Worm (Caenorhabditis elegans): ENCODE measurements around the gene Y53F4B.25.
"Not testable (repeated sequence)": the region's sequence is repeated elsewhere in the genome, so short reads cannot be mapped to it uniquely, and the experiment has no call there.

Y53F4B.25 gene

DNA sequence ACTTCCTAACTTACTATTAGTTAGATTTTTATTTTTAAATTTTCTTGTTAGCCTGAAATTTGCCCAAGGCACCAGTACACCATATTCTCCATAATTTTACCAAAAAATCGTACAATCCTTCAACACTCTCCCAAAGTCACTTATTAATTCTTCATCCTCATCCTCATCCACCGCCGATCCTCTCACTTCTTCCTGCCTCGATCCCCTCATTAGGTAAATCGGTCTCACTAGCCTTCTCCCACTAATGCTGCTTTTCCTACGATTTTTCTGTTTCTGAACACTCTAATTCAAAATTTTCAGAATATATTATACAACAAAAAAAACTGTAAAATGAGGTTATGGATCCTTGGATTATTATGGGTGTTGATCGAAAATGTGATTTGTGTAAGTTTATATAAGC, at the start of gene Y53F4B.25:
Y53F4B.25 (plus strand) TSS at position 301 of the 400 bp plus-strand sequence.
- TF ChIP-seq W03F9.2 (tag; optimal IDR thresholded peaks at IDR 0.05) (no peak), dao-5 (tag; optimal IDR thresholded peaks at IDR 0.05) (no peak), him-1 (tag; optimal IDR thresholded peaks at IDR 0.05) (no peak)

DNA sequence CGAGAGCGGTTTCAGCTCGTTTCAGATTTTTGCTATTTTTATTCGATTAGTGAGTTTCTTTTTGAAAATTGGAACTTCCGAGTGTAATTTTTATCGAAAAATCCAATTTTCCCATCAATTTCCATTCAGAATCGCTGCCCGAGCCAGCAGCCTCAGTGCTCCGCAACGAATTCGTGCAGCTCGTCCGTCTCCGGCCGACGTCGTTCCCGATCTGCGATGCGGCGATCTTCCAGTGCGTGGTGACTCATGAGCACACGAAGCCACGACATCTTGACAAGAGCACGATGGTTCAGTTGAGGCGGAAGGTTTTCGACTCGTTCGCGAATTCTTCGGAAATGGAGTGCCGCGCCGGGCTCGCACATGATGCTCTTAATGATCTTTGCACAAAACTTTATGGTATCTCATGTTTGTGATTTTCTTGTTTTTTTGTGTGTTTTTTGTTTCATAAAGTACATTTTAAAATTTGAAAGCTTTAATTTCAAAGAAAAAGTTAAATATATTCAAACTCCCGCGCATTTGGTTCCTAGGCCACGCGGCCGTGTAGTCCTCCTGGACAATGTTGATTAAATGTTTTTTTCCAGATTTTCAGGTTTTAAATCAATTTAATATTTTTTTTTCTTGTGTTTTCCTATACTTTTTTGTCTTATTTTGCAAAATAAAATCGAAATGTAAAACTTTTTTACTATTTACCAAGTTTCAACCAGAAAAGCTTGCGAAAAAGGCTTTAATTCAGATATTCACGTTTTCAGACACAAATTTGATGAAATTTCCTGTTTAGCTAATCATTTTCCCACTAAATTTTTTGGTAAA, 46.7 kb upstream of the Y53F4B.25 start:
- no peak for TF ChIP-seq him-1 (tag; optimal IDR thresholded peaks at IDR 0.05)
- no peak for TF ChIP-seq W03F9.2 (tag; optimal IDR thresholded peaks at IDR 0.05)
- no peak for TF ChIP-seq dao-5 (tag; optimal IDR thresholded peaks at IDR 0.05)

DNA sequence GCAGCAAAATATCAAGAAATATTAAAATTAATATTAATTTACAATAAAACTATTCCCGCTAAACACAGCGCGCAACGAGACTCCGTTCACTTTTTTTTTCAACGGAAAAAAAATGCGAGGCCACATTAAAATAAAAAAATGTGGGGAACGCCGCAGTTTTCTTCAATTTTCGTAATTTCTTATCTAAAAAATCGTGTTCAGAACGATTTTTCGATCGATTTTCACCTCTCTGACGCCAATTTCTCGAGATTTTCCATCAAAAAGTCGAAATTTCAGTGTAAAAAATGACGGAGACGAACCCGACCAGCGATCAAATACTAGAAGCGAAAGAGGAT, 46.1 kb upstream of the Y53F4B.25 start, which contains the start of gene Y53F4B.21:
Y53F4B.21 (plus strand) TSS at position 285 of the 335 bp plus-strand sequence.
- no peak for TF ChIP-seq him-1 (tag; optimal IDR thresholded peaks at IDR 0.05)
- TF ChIP-seq dao-5 (tag; optimal IDR thresholded peaks at IDR 0.05) = no peak
- no peak for TF ChIP-seq W03F9.2 (tag; optimal IDR thresholded peaks at IDR 0.05)

DNA sequence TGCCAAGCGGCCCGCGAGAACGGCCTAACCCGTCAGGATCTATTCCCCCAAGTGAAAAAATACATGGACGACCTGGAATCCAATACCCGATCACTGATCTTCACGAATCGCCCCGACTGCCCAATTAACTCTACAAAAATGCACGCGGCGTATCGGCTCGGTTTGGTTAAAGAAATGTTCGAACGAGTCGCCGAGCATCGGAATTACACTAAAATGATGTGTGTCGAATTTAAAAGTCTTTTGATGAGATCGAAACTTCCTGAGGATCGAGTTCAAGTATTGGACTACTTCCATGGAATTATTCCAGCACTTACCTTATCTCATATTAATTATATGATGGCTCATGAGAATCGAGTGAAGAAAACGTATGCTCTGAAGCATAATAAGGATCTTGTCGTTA, 28.8 kb upstream of the Y53F4B.25 start:
- no peak for TF ChIP-seq him-1 (tag; optimal IDR thresholded peaks at IDR 0.05)
- no peak for TF ChIP-seq dao-5 (tag; optimal IDR thresholded peaks at IDR 0.05)
- TF ChIP-seq W03F9.2 (tag; optimal IDR thresholded peaks at IDR 0.05) = no peak

DNA sequence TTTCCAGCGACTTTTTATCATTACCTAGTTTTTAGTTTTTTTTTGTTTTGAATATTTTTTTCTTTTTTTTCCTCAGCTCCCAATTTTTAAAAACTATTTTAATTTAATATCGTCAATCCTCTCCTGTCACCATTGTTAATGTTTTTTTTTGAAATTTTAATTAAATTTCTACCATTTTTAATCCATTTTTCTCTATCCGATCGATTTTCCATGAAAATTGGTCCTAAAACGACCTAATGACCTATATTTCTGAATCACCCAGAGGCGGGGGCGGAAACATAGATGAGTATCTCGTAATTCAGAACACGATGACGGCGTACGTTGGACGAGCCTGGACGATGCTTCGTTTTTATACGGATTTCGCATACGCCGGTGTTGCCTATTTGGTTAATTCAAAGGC, 26.1 kb upstream of the Y53F4B.25 start, which contains the start of gene Y53F4B.39:
Y53F4B.39 (plus strand) TSS at position 301 of the 400 bp plus-strand sequence.
- TF ChIP-seq W03F9.2 (tag; optimal IDR thresholded peaks at IDR 0.05) = no peak
- TF ChIP-seq dao-5 (tag; optimal IDR thresholded peaks at IDR 0.05) = no peak
- no peak for TF ChIP-seq him-1 (tag; optimal IDR thresholded peaks at IDR 0.05)

DNA sequence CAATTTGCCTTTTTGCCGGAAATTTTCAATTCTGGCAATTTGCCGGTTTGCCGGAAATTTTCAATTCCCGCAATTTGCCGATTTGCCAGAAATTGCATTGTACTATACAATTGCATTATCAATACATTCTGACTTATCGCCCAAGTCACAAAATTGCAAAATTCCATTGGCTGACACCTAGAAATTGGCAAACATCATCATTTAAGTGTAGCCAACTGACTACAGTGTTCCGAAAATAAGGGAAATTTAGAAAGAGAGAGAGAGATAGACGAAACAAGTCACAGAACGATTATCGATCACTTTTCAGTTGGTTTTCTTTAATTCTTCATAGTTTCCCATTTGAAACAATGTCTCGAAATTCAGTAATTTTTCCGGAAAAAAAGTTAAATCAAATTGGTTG, 24.6 kb upstream of the Y53F4B.25 start:
- TF ChIP-seq him-1 (tag; optimal IDR thresholded peaks at IDR 0.05) (no peak), dao-5 (tag; optimal IDR thresholded peaks at IDR 0.05) (no peak), W03F9.2 (tag; optimal IDR thresholded peaks at IDR 0.05) (no peak)

DNA sequence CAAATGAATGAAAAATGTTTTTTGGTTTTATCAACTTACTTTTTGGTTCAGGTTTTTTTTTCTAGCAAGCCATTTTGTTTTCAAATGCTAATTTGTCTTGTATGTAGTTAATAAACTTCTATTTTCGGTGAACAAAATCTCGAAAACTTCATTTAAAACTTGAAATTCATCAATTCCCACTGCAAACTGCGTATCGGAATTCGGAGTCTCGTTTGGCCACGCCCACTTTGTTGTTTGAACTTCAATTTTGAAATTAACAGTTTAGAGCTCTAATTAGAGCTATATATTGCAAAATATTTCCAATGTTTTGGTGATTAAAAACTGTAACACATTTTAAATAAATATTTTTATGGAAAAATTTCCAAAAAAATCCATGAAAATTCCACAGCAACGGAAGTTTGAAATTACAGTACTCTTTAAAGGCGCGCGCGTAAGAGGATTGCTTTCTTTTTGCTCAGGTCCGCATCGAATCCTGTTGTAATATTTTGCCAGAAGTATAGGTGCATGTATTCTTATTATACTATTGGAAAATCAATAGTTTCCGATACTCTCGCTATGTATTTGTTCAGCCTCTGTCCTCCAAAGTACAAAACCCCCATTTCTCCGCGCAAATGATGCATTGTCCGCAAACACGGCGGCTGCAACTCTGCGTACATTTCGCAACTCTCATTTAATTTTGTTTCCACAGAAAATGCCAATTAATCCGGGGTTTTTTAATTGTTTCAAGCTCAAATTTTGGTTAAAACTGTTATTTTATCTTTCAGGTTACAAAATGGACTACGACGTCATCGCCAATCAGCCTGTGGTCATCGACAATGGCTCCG, 16.2 kb upstream of the Y53F4B.25 start, which contains the start of gene arp-1:
arp-1 (plus strand) TSS at position 765 of the 824 bp plus-strand sequence.
- TF ChIP-seq W03F9.2 (tag; optimal IDR thresholded peaks at IDR 0.05) (peak; percentile 24), him-1 (tag; optimal IDR thresholded peaks at IDR 0.05) (no peak), dao-5 (tag; optimal IDR thresholded peaks at IDR 0.05) (no peak)

DNA sequence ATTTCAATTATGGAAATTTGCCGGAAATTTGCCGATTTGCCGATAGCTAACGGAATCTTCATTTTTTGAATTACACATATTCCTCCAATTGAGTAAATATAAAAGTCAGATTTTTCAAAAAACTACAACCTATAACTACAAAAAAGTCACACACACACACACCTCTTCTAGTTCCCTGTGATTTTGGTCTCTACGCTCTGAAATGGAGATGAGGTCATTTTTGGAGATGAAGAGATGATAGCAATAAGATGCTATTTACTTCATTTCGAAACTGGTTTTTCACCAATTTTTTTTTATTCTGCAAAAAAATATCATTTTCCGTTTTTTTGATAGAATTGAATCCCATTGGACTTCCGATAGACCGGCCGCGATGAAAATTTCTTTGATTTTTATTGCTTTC, 11.8 kb upstream of the Y53F4B.25 start, which contains the start of gene Y53F4B.23:
Y53F4B.23 (plus strand) TSS at position 312 of the 400 bp plus-strand sequence.
- TF ChIP-seq him-1 (tag; optimal IDR thresholded peaks at IDR 0.05) = no peak
- no peak for TF ChIP-seq dao-5 (tag; optimal IDR thresholded peaks at IDR 0.05)
- no peak for TF ChIP-seq W03F9.2 (tag; optimal IDR thresholded peaks at IDR 0.05)

DNA sequence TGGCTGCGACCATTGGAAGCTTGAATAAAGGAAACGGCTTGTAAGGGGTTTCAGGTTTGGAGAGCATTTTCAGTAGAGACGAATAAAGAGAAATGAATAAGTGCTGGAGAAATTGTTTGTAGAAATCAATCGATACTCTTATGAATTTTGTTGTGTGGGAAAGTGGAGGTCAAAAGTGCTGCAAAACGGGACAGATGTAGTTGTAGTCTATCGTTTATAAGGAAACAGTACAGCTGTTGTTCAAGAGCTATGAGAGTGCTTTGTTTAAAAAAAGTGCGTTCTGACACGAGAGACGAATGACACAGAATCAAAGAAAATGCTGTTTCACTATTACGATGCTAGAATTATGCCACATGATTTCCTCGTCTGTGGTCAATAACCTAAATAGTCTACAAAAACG, 5.5 kb upstream of the Y53F4B.25 start, which contains the start of gene Y53F4B.62:
Y53F4B.62 (minus strand) TSS at position 101 of the 400 bp plus-strand sequence.
- TF ChIP-seq him-1 (tag; optimal IDR thresholded peaks at IDR 0.05) (no peak), W03F9.2 (tag; optimal IDR thresholded peaks at IDR 0.05) (no peak), dao-5 (tag; optimal IDR thresholded peaks at IDR 0.05) (no peak)

DNA sequence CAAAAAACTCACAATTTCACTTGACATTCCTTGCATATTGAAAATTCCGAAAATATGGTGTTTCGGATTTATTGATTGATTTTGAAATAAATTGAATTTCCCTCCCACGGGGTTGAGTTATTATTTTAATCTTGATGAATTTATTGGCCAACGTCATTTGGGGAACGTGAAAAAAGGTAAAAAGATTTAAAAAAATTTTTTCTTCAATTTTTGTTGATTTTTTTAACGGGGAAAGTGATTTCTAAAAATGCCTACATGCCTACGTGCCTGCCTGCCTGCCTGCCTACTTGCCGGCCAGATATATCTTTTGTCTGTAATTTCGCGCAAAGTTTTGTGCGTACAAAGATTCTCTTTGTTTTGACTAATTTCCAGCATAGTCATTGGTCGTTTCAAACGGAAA, 1.7 kb upstream of the Y53F4B.25 start, which contains the start of gene Y53F4B.24:
Y53F4B.24 (minus strand) TSS at position 101 of the 400 bp plus-strand sequence.
- TF ChIP-seq dao-5 (tag; optimal IDR thresholded peaks at IDR 0.05) = no peak
- no peak for TF ChIP-seq W03F9.2 (tag; optimal IDR thresholded peaks at IDR 0.05)
- no peak for TF ChIP-seq him-1 (tag; optimal IDR thresholded peaks at IDR 0.05)

DNA sequence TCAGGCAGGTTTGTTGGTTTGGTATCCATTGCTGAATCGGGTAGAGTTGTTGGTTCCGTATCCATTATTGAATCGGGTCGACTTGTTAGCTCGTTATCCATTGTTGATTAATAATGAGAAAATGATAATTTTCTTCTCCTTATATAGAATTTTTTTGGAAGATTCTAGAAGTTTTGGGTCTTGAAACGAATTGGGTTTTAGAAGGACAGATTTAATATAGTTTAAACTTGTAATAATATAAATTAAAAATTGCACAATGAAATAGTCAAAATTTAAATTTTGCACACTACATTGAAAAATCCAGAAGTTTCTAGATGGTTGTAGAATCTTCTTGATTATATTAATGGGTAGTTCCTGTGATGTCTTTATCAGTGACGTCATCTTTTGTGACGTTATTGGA, 4.9 kb downstream of the Y53F4B.25 start, which contains the start of gene Y53F4B.26:
Y53F4B.26 (minus strand) TSS at position 101 of the 400 bp plus-strand sequence.
- TF ChIP-seq him-1, W03F9.2, dao-5 (tag; optimal IDR thresholded peaks at IDR 0.05): not testable (repeated sequence)

DNA sequence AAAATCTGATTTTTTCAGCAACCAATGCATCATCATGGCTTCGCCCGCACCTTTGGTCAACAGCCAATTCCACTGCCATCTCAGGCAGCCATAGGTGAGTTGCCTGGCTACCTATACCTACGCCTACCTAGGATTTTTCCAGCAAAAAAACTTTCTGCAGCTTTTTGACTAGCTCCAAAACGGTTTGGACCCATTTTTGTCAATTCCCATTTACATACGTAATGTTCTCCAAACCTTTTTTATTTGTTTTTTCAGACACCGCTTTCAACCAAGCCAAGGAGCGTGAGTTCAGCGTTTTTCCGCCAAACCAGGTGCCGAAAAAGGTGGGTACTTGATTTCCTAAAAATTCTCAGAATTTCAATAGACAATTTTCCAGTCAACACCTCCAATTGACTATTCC, 7.7 kb downstream of the Y53F4B.25 start:
- no peak for TF ChIP-seq him-1 (tag; optimal IDR thresholded peaks at IDR 0.05)
- TF ChIP-seq dao-5 (tag; optimal IDR thresholded peaks at IDR 0.05) = no peak
- TF ChIP-seq W03F9.2 (tag; optimal IDR thresholded peaks at IDR 0.05) = no peak

DNA sequence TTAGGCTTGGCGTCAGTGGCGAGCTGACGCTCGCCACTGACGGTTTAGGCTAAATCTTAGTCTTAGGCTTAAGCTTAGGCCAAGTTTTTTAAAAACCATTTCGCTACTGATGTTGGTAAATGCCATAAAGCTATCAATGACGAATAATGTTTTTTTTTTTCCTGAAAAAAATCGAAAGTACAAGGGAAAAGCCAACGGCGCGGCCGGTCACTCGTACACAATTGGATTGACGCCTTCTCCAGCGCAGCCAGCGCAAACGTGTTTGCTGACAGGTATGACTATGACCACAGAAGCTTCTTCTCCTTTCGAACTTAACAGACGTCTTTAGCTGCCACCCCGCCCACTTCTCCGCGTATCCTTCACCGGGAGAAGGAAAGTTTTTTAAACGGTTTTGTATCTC, 9.6 kb downstream of the Y53F4B.25 start, which contains the start of gene Y53F4B.27:
Y53F4B.27 (plus strand) TSS at position 301 of the 400 bp plus-strand sequence.
- no peak for TF ChIP-seq dao-5 (tag; optimal IDR thresholded peaks at IDR 0.05)
- TF ChIP-seq him-1 (tag; optimal IDR thresholded peaks at IDR 0.05) = no peak
- TF ChIP-seq W03F9.2 (tag; optimal IDR thresholded peaks at IDR 0.05) = no peak
